Fruit fly (Drosophila melanogaster): ENCODE measurements around the gene Septin2.

Gene Septin2

DNA sequence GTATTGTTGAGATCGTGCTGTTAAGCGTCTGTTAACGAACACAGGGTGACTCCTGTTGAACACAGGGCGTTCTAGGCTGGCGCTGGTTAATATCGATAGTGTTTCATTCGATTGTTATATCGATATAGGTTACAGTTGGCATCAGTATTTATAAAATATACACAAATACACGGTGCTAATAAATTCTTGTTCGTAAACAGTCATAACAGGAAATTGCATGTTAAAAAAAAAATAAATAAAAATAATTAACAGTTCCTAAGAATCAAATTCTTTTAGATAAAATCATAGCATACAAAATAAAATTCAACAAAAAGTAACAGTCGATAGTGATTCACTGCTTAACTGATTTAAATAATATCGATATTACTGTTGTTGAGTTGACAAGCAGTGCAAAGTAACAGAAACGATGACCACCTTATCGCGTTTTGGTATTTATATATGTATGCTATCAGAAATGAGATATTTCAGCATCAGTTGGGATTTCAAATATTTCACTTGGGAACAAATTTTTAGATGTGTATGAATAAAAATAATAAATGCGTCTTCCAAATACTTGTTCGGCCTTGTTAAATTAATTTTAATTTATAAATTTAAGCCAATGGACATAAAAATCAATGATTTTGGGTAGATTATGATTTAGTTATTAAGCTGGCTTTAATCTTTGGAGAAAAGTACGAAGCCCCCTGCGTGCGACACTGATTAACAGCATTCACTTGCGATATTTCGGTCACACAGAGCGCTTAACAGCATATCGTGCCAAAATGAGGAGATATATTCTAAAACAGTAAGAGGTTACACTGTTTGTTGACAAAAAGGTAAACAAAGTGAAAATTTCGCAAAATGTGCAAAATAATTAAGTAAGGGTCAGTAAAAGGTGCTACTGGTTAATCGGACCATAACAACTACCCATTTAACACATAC, 46.8 kb upstream of the Septin2 start, which contains the start of the genes Pi3K92E and Lrrk (continued):
- TF ChIP-seq pfk (GFP tag; optimal IDR thresholded peaks at IDR 0.05) (peak; percentile 1), CG9932 (GFP tag; IDR thresholded peaks at IDR 0.05) (peak; percentile 55; the same call in 1 of the 2 replicates), MESR4 (GFP tag; optimal IDR thresholded peaks at IDR 0.05) (no peak), CG4404 (GFP tag; IDR thresholded peaks at IDR 0.05) (no peak), CG6683 (GFP tag; optimal IDR thresholded peaks at IDR 0.05) (no peak), Dref (GFP tag; IDR thresholded peaks at IDR 0.05) (peak; percentile 81), corto (GFP tag; optimal IDR thresholded peaks at IDR 0.05) (no peak), D19A (tag; optimal IDR thresholded peaks at IDR 0.05) (no peak), Six4 (GFP tag; optimal IDR thresholded peaks at IDR 0.05) (no peak), Eip74EF (GFP tag; optimal IDR thresholded peaks at IDR 0.05) (no peak), CG7786 (GFP tag; optimal IDR thresholded peaks at IDR 0.05) (no peak), CG31441 (GFP tag; IDR thresholded peaks at IDR 0.05) (no peak), hkb (optimal IDR thresholded peaks at IDR 0.05) (no peak), hkb (GFP tag; IDR thresholded peaks at IDR 0.05) (0 out of 2 replicates have a peak, but pooled peaks have one; percentile 5), ac (GFP tag; optimal IDR thresholded peaks at IDR 0.05) (no peak), Hmx (GFP tag; optimal IDR thresholded peaks at IDR 0.05) (no peak), E2f1 (GFP tag; IDR thresholded peaks at IDR 0.05) (no peak), CG17359 (tag; optimal IDR thresholded peaks at IDR 0.05) (peak; percentile 21), CG16779 (GFP tag; IDR thresholded peaks at IDR 0.05) (no peak), HHEX (GFP tag; optimal IDR thresholded peaks at IDR 0.05) (peak; percentile 1), ranshi (GFP tag; IDR thresholded peaks at IDR 0.05) (no peak), CG12744 (GFP tag; optimal IDR thresholded peaks at IDR 0.05) (no peak), sob (GFP tag; IDR thresholded peaks at IDR 0.05) (no peak; the same call in 1 of the 2 replicates), hth (optimal IDR thresholded peaks at IDR 0.05) (no peak), kay (GFP tag; optimal IDR thresholded peaks at IDR 0.05) (no peak), CG34224 (GFP tag; IDR thresholded peaks at IDR 0.05; ENCODE audit: partially characterized antibody) (peak; percentile 78), CG15269 (tag; optimal IDR thresholded peaks at IDR 0.05) (no peak), Dp (GFP tag; optimal IDR thresholded peaks at IDR 0.05) (no peak), CG10321 (GFP tag; IDR thresholded peaks at IDR 0.05) (no peak), fd64A (GFP tag; optimal IDR thresholded peaks at IDR 0.05) (no peak), Vsx1 (GFP tag; optimal IDR thresholded peaks at IDR 0.05) (no peak), CG18262 (tag; optimal IDR thresholded peaks at IDR 0.05) (no peak), CG8944 (GFP tag; optimal IDR thresholded peaks at IDR 0.05) (no peak), CG7357 (GFP tag; IDR thresholded peaks at IDR 0.05) (no peak), CG3838 (GFP tag; optimal IDR thresholded peaks at IDR 0.05) (no peak), Elba2 (GFP tag; optimal IDR thresholded peaks at IDR 0.05) (no peak), CG14965 (GFP tag; optimal IDR thresholded peaks at IDR 0.05; ENCODE audit: borderline replicate concordance) (no peak), sug (tag; optimal IDR thresholded peaks at IDR 0.05) (no peak), aop (GFP tag; IDR thresholded peaks at IDR 0.05) (no peak), exex (tag; optimal IDR thresholded peaks at IDR 0.05) (no peak), CG3847 (GFP tag; IDR thresholded peaks at IDR 0.05) (no peak), yki (optimal IDR thresholded peaks at IDR 0.05) (no peak), CG13624 (GFP tag; optimal IDR thresholded peaks at IDR 0.05) (no peak), Hey (tag; optimal IDR thresholded peaks at IDR 0.05) (no peak), NC2α (GFP tag; optimal IDR thresholded peaks at IDR 0.05) (no peak), sens-2 (GFP tag; IDR thresholded peaks at IDR 0.05) (no peak), salm (tag; optimal IDR thresholded peaks at IDR 0.05) (no peak), CG1647 (GFP tag; optimal IDR thresholded peaks at IDR 0.05) (no peak), odd (GFP tag; optimal IDR thresholded peaks at IDR 0.05) (no peak), CG4328 (GFP tag; optimal IDR thresholded peaks at IDR 0.05) (no peak)
